Fruit fly (Drosophila melanogaster) whole organism, embryonic: ENCODE results near the gene CG6972.

ENCODE experiments used
- Ada2b ChIP-seq: fragments of 200-800 bp; sonication (Bioruptor generic); IDR thresholded peaks from 2 replicates; pipeline ENCODE4 v1.3.6; 2022; ENCODE audit warnings: missing biosample characterization, missing genetic modification characterization
- Bgb ChIP-seq: fragments of 200-800 bp; sonication (Bioruptor generic); IDR thresholded peaks from 2 replicates; pipeline ENCODE4 v1.3.6; 2022; ENCODE audit warnings: missing biosample characterization, missing genetic modification characterization; ENCODE audit not compliant: partially characterized antibody
- CG13296 ChIP-seq: fragments of 200-800 bp; sonication (Bioruptor generic); optimal IDR thresholded peaks from 3 replicates; lab custom pipeline; 2018; ENCODE audit warnings: missing biosample characterization, mild to moderate bottlenecking, missing genetic modification characterization
- CG13424 ChIP-seq: fragments of 200-800 bp; sonication (Bioruptor generic); optimal IDR thresholded peaks from 2 replicates; lab custom pipeline; 2019; ENCODE audit warnings: missing biosample characterization, mild to moderate bottlenecking, missing genetic modification characterization, moderate library complexity
- CG14441 ChIP-seq: fragments of 200-800 bp; sonication (Bioruptor generic); IDR thresholded peaks from 2 replicates; pipeline ENCODE4 v1.3.6; 2022; ENCODE audit warnings: missing biosample characterization, missing genetic modification characterization
- CG15514 ChIP-seq: fragments of 200-800 bp; sonication (Bioruptor generic); optimal IDR thresholded peaks from 3 replicates; lab custom pipeline; 2017; ENCODE audit warnings: missing biosample characterization, missing genetic modification characterization, mild to moderate bottlenecking, moderate library complexity, missing genetic modification reagents
- CG16815 ChIP-seq: fragments of 200-800 bp; sonication (Bioruptor generic); optimal IDR thresholded peaks from 3 replicates; lab custom pipeline; 2017; ENCODE audit warnings: missing biosample characterization, mild to moderate bottlenecking, missing genetic modification characterization
- CG17359 ChIP-seq: fragments of 200-800 bp; sonication (Bioruptor generic); optimal IDR thresholded peaks from 3 replicates; lab custom pipeline; 2018; ENCODE audit warnings: missing biosample characterization, mild to moderate bottlenecking, missing genetic modification characterization, moderate library complexity
- CG1832 ChIP-seq: fragments of 200-800 bp; sonication (Bioruptor generic); optimal IDR thresholded peaks from 2 replicates; lab custom pipeline; 2017; ENCODE audit warnings: missing biosample characterization, mild to moderate bottlenecking, missing genetic modification characterization, inconsistent platforms
- CG2129 ChIP-seq: fragments of 200-800 bp; sonication (Bioruptor generic); IDR thresholded peaks from 2 replicates; pipeline ENCODE4 v1.3.6; 2022; ENCODE audit warnings: missing biosample characterization, missing genetic modification characterization; ENCODE audit not compliant: partially characterized antibody
- CG3163 ChIP-seq: fragments of 200-800 bp; sonication (Bioruptor generic); optimal IDR thresholded peaks from 3 replicates; lab custom pipeline; 2016; ENCODE audit warnings: missing biosample characterization, missing genetic modification characterization
- CG42726 ChIP-seq: fragments of 200-800 bp; sonication (Bioruptor generic); IDR thresholded peaks from 2 replicates; pipeline ENCODE4 v1.3.6; 2022; ENCODE audit warnings: missing biosample characterization, missing genetic modification characterization; ENCODE audit not compliant: partially characterized antibody
- CG5180 ChIP-seq: fragments of 200-800 bp; sonication (Bioruptor generic); optimal IDR thresholded peaks from 3 replicates; lab custom pipeline; 2017; ENCODE audit warnings: missing biosample characterization, missing genetic modification characterization, mild to moderate bottlenecking, moderate library complexity, missing genetic modification reagents
- CG6689 ChIP-seq: fragments of 200-800 bp; sonication (Bioruptor generic); IDR thresholded peaks from 2 replicates; pipeline ENCODE4 v1.3.6; 2022; ENCODE audit warnings: missing biosample characterization, missing genetic modification characterization
- CG7271 ChIP-seq: fragments of 200-800 bp; sonication (Bioruptor generic); optimal IDR thresholded peaks from 2 replicates; lab custom pipeline; 2018; ENCODE audit warnings: missing biosample characterization, mild to moderate bottlenecking, missing genetic modification characterization, moderate library complexity
- CG7745 ChIP-seq: fragments of 200-800 bp; sonication (Bioruptor generic); optimal IDR thresholded peaks from 2 replicates; lab custom pipeline; 2018; ENCODE audit warnings: missing biosample characterization, mild to moderate bottlenecking, missing genetic modification characterization, moderate library complexity
- CG7987 ChIP-seq: fragments of 200-800 bp; sonication (Bioruptor generic); optimal IDR thresholded peaks from 2 replicates; lab custom pipeline; 2018; ENCODE audit warnings: missing biosample characterization, mild to moderate bottlenecking, missing genetic modification characterization, moderate library complexity
- Chrac-16 ChIP-seq: fragments of 200-800 bp; sonication (Bioruptor generic); optimal IDR thresholded peaks from 3 replicates; lab custom pipeline; 2016; ENCODE audit warnings: missing biosample characterization, missing genetic modification characterization
- Dad ChIP-seq: fragments of 200-800 bp; sonication (Bioruptor generic); optimal IDR thresholded peaks from 3 replicates; lab custom pipeline; 2016; ENCODE audit warnings: missing biosample characterization, missing genetic modification characterization
- Dll ChIP-seq: fragments of 200-800 bp; sonication (Bioruptor generic); IDR thresholded peaks from 4 replicates; pipeline ENCODE4 v1.3.6; 2022; ENCODE audit warnings: missing biosample characterization, missing genetic modification characterization; ENCODE audit not compliant: partially characterized antibody
- Drgx ChIP-seq: fragments of 200-800 bp; sonication (Bioruptor generic); IDR thresholded peaks from 2 replicates; pipeline ENCODE4 v1.3.6; 2022; ENCODE audit warnings: missing biosample characterization, missing genetic modification characterization
- Fer2 ChIP-seq: fragments of 200-800 bp; sonication (Bioruptor generic); optimal IDR thresholded peaks from 2 replicates; lab custom pipeline; 2018; ENCODE audit warnings: missing biosample characterization, mild to moderate bottlenecking, missing genetic modification characterization, moderate library complexity
- Gug ChIP-seq: fragments of 200-800 bp; sonication (Bioruptor generic); IDR thresholded peaks from 4 replicates; pipeline ENCODE4 v1.3.6; 2022; ENCODE audit warnings: missing biosample characterization, missing genetic modification characterization
- HLH3B ChIP-seq: fragments of 200-800 bp; sonication (Bioruptor generic); IDR thresholded peaks from 2 replicates; pipeline ENCODE4 v1.3.6; 2022; ENCODE audit warnings: missing biosample characterization, missing genetic modification characterization
- Hmx ChIP-seq: fragments of 200-800 bp; sonication (Bioruptor generic); optimal IDR thresholded peaks from 2 replicates; lab custom pipeline; 2016; ENCODE audit warnings: missing biosample characterization, missing genetic modification characterization
- Hr51 ChIP-seq, 2 experiments: fragments of 200-800 bp; sonication (Bioruptor generic); optimal IDR thresholded peaks; 2 replicates in 1 of 2; 3 replicates in 1 of 2; lab custom pipeline; 2016 to 2018; ENCODE audit warnings: missing biosample characterization in 2 of 2, missing genetic modification characterization in 2 of 2, mild to moderate bottlenecking in 1 of 2, moderate library complexity in 1 of 2
- MESR4 ChIP-seq: fragments of 200-800 bp; sonication (Bioruptor generic); optimal IDR thresholded peaks from 2 replicates; lab custom pipeline; 2018; ENCODE audit warnings: missing biosample characterization, mild to moderate bottlenecking, missing genetic modification characterization, moderate library complexity
- NC2α ChIP-seq: fragments of 200-800 bp; sonication (Bioruptor generic); optimal IDR thresholded peaks from 2 replicates; lab custom pipeline; 2016; ENCODE audit warnings: missing biosample characterization, missing genetic modification characterization
- Pdp1 ChIP-seq, 2 experiments: fragments of 200-800 bp; sonication (Bioruptor generic); optimal IDR thresholded peaks; 3 replicates each; lab custom pipeline; 2016; ENCODE audit warnings: missing biosample characterization in 2 of 2, missing genetic modification characterization in 2 of 2, mild to moderate bottlenecking in 1 of 2, moderate library complexity in 1 of 2
- Vsx1 ChIP-seq: fragments of 200-800 bp; sonication (Bioruptor generic); optimal IDR thresholded peaks from 2 replicates; lab custom pipeline; 2017; ENCODE audit warnings: missing biosample characterization, mild to moderate bottlenecking, missing genetic modification characterization, missing genetic modification reagents
- crc ChIP-seq: fragments of 200-800 bp; sonication (Bioruptor generic); optimal IDR thresholded peaks from 2 replicates; lab custom pipeline; 2016; ENCODE audit warnings: missing biosample characterization, missing genetic modification characterization
- crol ChIP-seq: fragments of 200-800 bp; sonication (Bioruptor generic); IDR thresholded peaks from 2 replicates; pipeline ENCODE4 v1.3.6; 2022; ENCODE audit warnings: missing biosample characterization, missing genetic modification characterization
- cwo ChIP-seq: fragments of 200-800 bp; sonication (Bioruptor generic); optimal IDR thresholded peaks from 3 replicates; lab custom pipeline; 2017; ENCODE audit warnings: missing biosample characterization, missing genetic modification characterization, mild to moderate bottlenecking, moderate library complexity, missing genetic modification reagents
- dm ChIP-seq: fragments of 200-800 bp; sonication (Bioruptor generic); optimal IDR thresholded peaks from 3 replicates; lab custom pipeline; 2016; ENCODE audit warnings: missing biosample characterization, missing genetic modification characterization
- dmrt99B ChIP-seq: fragments of 200-800 bp; sonication (Bioruptor generic); optimal IDR thresholded peaks from 2 replicates; lab custom pipeline; 2018; ENCODE audit warnings: missing biosample characterization, mild to moderate bottlenecking, missing genetic modification characterization, moderate library complexity
- gt ChIP-seq: fragments of 200-800 bp; sonication (Bioruptor generic); IDR thresholded peaks from 2 replicates; pipeline ENCODE4 v1.3.6; 2022; ENCODE audit warnings: missing biosample characterization, missing genetic modification characterization
- hth ChIP-seq: fragments of >200 bp; optimal IDR thresholded peaks from 2 replicates; lab custom pipeline; 2017; ENCODE audit warnings: inconsistent platforms
- kah ChIP-seq: fragments of 200-800 bp; sonication (Bioruptor generic); optimal IDR thresholded peaks from 2 replicates; lab custom pipeline; 2018; ENCODE audit warnings: missing biosample characterization, mild to moderate bottlenecking, missing genetic modification characterization
- lola ChIP-seq, 3 experiments: fragments of >200 bp in 2 of 3; fragments of 200-800 bp in 1 of 3; sonication (Bioruptor generic) in 1 of 3; optimal IDR thresholded peaks; 2 replicates each; lab custom pipeline; 2017 to 2019; ENCODE audit warnings: missing biosample characterization in 3 of 3, missing genetic modification characterization in 3 of 3, mild to moderate bottlenecking in 1 of 3, moderate library complexity in 1 of 3
- maf-S ChIP-seq: fragments of 200-800 bp; sonication (Bioruptor generic); optimal IDR thresholded peaks from 2 replicates; lab custom pipeline; 2016; ENCODE audit warnings: missing biosample characterization, missing genetic modification characterization
- nau ChIP-seq: fragments of 200-800 bp; sonication (Bioruptor generic); optimal IDR thresholded peaks from 3 replicates; lab custom pipeline; 2017; ENCODE audit warnings: missing biosample characterization, mild to moderate bottlenecking, missing genetic modification characterization, missing genetic modification reagents
- peb ChIP-seq: fragments of 200-800 bp; sonication (Bioruptor generic); IDR thresholded peaks from 2 replicates; pipeline ENCODE4 v1.3.6; 2022; ENCODE audit warnings: missing biosample characterization, missing genetic modification characterization
- shn ChIP-seq: fragments of 200-800 bp; sonication (Bioruptor generic); optimal IDR thresholded peaks from 3 replicates; lab custom pipeline; 2016; ENCODE audit warnings: missing biosample characterization, missing genetic modification characterization
- slp2 ChIP-seq: fragments of 200-800 bp; sonication (Bioruptor generic); optimal IDR thresholded peaks from 2 replicates; lab custom pipeline; 2016; ENCODE audit warnings: missing biosample characterization, missing genetic modification characterization
- stc ChIP-seq: fragments of 200-800 bp; sonication (Bioruptor generic); IDR thresholded peaks from 2 replicates; pipeline ENCODE4 v1.3.6; 2022; ENCODE audit warnings: missing biosample characterization, missing genetic modification characterization
- ttk ChIP-seq: fragments of 200-800 bp; sonication (Bioruptor generic); IDR thresholded peaks from 2 replicates; pipeline ENCODE4 v2.1.2; 2022; ENCODE audit warnings: missing biosample characterization, missing genetic modification characterization
- twi ChIP-seq: fragments of 200-800 bp; optimal IDR thresholded peaks from 2 replicates; lab custom pipeline; 2019; ENCODE audit warnings: missing biosample characterization, mild to moderate bottlenecking, missing genetic modification characterization, moderate library complexity
- zen ChIP-seq: fragments of 200-800 bp; sonication (Bioruptor generic); optimal IDR thresholded peaks from 3 replicates; lab custom pipeline; 2018; ENCODE audit warnings: missing biosample characterization, mild to moderate bottlenecking, missing genetic modification characterization, moderate library complexity

Gene CG6972

dm6 chr3R:22667284-22667958, 34.4 kb upstream of the CG6972 start (continued):
- peak; percentile 35 for TF ChIP-seq dm (GFP tag; lab: Kevin White, UChicago)
- peak; percentile 13 for TF ChIP-seq Fer2 (tag; lab: Kevin White, UChicago)
- TF ChIP-seq CG3163 (GFP tag; lab: Kevin White, UChicago), result peak; percentile 22
- no peak for TF ChIP-seq MESR4 (GFP tag; lab: Kevin White, UChicago)
- TF ChIP-seq Dad, result peak; percentile 13
- peak; percentile 70 for TF ChIP-seq nau (GFP tag; lab: Kevin White, UChicago)
- TF ChIP-seq NC2α (GFP tag; lab: Kevin White, UChicago), result peak; percentile 58
- TF ChIP-seq crol (GFP tag; lab: Robert Waterston, UW), result peak; percentile 47; the same call in 1 of the 2 replicates
- peak; percentile 90 for TF ChIP-seq CG6689 (GFP tag; lab: Robert Waterston, UW)
- TF ChIP-seq Pdp1 (GFP tag; optimal IDR thresholded peaks at IDR 0.05; lab: Kevin White, UChicago), result peak; percentile 62 to 69
- no peak for TF ChIP-seq CG42726 (GFP tag; lab: Robert Waterston, UW)
- peak; percentile 40 for TF ChIP-seq Vsx1 (GFP tag; lab: Kevin White, UChicago)
- TF ChIP-seq CG7271 (tag; lab: Kevin White, UChicago), result peak; percentile 71
- TF ChIP-seq CG5180, result peak; percentile 74
- peak; percentile 71 for TF ChIP-seq CG14441 (GFP tag; lab: Robert Waterston, UW)
- TF ChIP-seq CG13424, result peak; percentile 80
- peak; percentile 96 for TF ChIP-seq dmrt99B (tag; lab: Kevin White, UChicago)
- peak; percentile 27 for TF ChIP-seq CG15514 (GFP tag; lab: Kevin White, UChicago)
- no peak for TF ChIP-seq Gug (GFP tag; lab: Robert Waterston, UW)
- no peak for TF ChIP-seq CG7745
- peak; percentile 68 for TF ChIP-seq CG13296 (GFP tag; lab: Kevin White, UChicago)
- peak; percentile 62 for TF ChIP-seq Chrac-16 (GFP tag; lab: Kevin White, UChicago)
- peak; percentile 66 for TF ChIP-seq Ada2b (GFP tag; lab: Robert Waterston, UW)
- TF ChIP-seq slp2, result peak; percentile 58
- peak; percentile 28 to 88 for TF ChIP-seq Hr51 (GFP tag; optimal IDR thresholded peaks at IDR 0.05; lab: Kevin White, UChicago)
- TF ChIP-seq CG2129 (GFP tag; lab: Robert Waterston, UW), result no peak
- TF ChIP-seq Bgb (GFP tag; lab: Robert Waterston, UW), result no peak
- TF ChIP-seq cwo (GFP tag; lab: Kevin White, UChicago), result peak; percentile 73
- TF ChIP-seq shn (GFP tag; lab: Kevin White, UChicago), result peak; percentile 65
- TF ChIP-seq ttk (GFP tag; lab: Robert Waterston, UW), result peak; percentile 79
- TF ChIP-seq peb (GFP tag; lab: Robert Waterston, UW), result peak; percentile 50; the same call in 1 of the 2 replicates
- TF ChIP-seq CG17359 (tag; lab: Kevin White, UChicago), result peak; percentile 94
- peak in 1 of 3 experiments; percentile 83 for TF ChIP-seq lola (GFP tag; optimal IDR thresholded peaks at IDR 0.05; lab: Kevin White, UChicago)
- TF ChIP-seq CG7987 (GFP tag; lab: Kevin White, UChicago), result no peak
- peak; percentile 93 for TF ChIP-seq Drgx (GFP tag; lab: Robert Waterston, UW)
- no peak for TF ChIP-seq hth
- TF ChIP-seq crc, result peak; percentile 40
- TF ChIP-seq Dll (GFP tag; lab: Robert Waterston, UW), result no peak
- TF ChIP-seq Hmx (GFP tag; lab: Kevin White, UChicago), result peak; percentile 25
- TF ChIP-seq HLH3B, result peak; percentile 82
- TF ChIP-seq maf-S (GFP tag; lab: Kevin White, UChicago), result peak; percentile 13
- peak; percentile 46 for TF ChIP-seq twi (tag; lab: Kevin White, UChicago)
- 0 out of 2 replicates have a peak, but pooled peaks have one; percentile 52 for TF ChIP-seq gt (GFP tag; lab: Robert Waterston, UW)
- peak; percentile 78 for TF ChIP-seq kah (GFP tag; lab: Kevin White, UChicago)
- TF ChIP-seq zen (tag; lab: Kevin White, UChicago), result peak; percentile 89
- TF ChIP-seq CG1832, result no peak
- peak; percentile 67 for TF ChIP-seq CG16815 (GFP tag; lab: Kevin White, UChicago)
- TF ChIP-seq stc, result peak; percentile 86
